Worm (Caenorhabditis elegans): ENCODE data around the gene mec-7.

DNA sequence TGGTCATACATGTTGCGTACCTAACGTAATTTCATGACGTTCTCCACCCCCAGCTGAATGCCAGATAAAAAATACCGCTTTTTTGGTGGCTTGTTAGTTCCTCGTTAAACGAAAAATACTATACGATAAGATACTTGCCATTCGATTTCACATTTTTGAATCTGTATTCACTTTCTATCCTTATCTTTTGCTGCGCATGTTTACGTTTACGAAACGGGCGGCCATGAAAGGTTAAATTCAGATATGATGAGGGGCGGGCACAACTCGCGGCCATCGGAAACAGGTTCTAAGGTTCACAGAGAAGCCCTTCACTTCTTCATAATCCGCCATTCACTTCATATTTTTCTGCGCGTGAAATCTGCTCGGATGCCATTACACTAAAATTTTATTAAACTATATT, 2.3 kb upstream of the mec-7 start:
- TF ChIP-seq ztf-29 (GFP tag; IDR thresholded peaks at IDR 0.05) (no peak), med-1 (GFP tag; optimal IDR thresholded peaks at IDR 0.05; ENCODE audit: insufficient read depth) (no peak), klf-2 (GFP tag; conservative IDR thresholded peaks at IDR 0.05) (no peak)
